Worm (Caenorhabditis elegans) whole organism, early embryonic: ENCODE data around the gene tig-2.
"Not testable (repeated sequence)": the region's sequence is repeated elsewhere in the genome, so short reads cannot be mapped to it uniquely, and the experiment has no call there.

ENCODE experiments used
- B0310.2 ChIP-seq: sonication (generic microtip); optimal IDR thresholded peaks from 2 replicates; lab custom pipeline; 2016; ENCODE audit warnings: mild to moderate bottlenecking, missing genetic modification characterization, missing compliant biosample characterization
- F13C5.2 ChIP-seq: sonication (generic microtip); optimal IDR thresholded peaks from 2 replicates; lab custom pipeline; 2017; ENCODE audit warnings: mild to moderate bottlenecking, missing genetic modification characterization, inconsistent platforms, missing compliant biosample characterization
- aly-1 ChIP-seq: sonication (generic microtip); optimal IDR thresholded peaks from 2 replicates; lab custom pipeline; 2016; ENCODE audit warnings: missing genetic modification characterization, missing compliant biosample characterization
- ama-1 ChIP-seq: fragments of 150-350 bp; optimal IDR thresholded peaks from 2 replicates; lab custom pipeline; 2014
- ceh-13 ChIP-seq: fragments of 200-800 bp; sonication (Bioruptor generic); optimal IDR thresholded peaks from 2 replicates; lab custom pipeline; 2018; ENCODE audit warnings: mild to moderate bottlenecking, missing genetic modification characterization, missing compliant biosample characterization
- ceh-36 ChIP-seq: sonication (generic microtip); optimal IDR thresholded peaks from 2 replicates; lab custom pipeline; 2016; ENCODE audit warnings: missing genetic modification characterization, inconsistent platforms, missing compliant biosample characterization
- ets-7 ChIP-seq: sonication (generic microtip); optimal IDR thresholded peaks from 2 replicates; lab custom pipeline; 2016; ENCODE audit warnings: missing genotype, missing genetic modification characterization, missing compliant biosample characterization
- flt-1 ChIP-seq: fragments of 200-800 bp; sonication (Bioruptor generic); IDR thresholded peaks from 2 replicates; pipeline ENCODE4 v1.3.6; 2022; ENCODE audit warnings: missing genetic modification characterization, missing compliant biosample characterization
- hmbx-1 ChIP-seq: sonication (generic microtip); optimal IDR thresholded peaks from 2 replicates; lab custom pipeline; 2016; ENCODE audit warnings: mild to moderate bottlenecking, missing genetic modification characterization, missing compliant biosample characterization
- hmg-4 ChIP-seq: fragments of 200-800 bp; sonication (Bioruptor generic); optimal IDR thresholded peaks from 2 replicates; lab custom pipeline; 2018; ENCODE audit warnings: mild to moderate bottlenecking, missing genetic modification characterization, missing compliant biosample characterization
- hnd-1 ChIP-seq: sonication (generic microtip); optimal IDR thresholded peaks from 2 replicates; lab custom pipeline; 2016; ENCODE audit warnings: missing genetic modification characterization, missing compliant biosample characterization
- pes-1 ChIP-seq: fragments of 200-800 bp; sonication (Bioruptor generic); IDR thresholded peaks from 2 replicates; pipeline ENCODE4 v1.3.6; 2022; ENCODE audit warnings: missing genetic modification reagents, missing genetic modification characterization, missing compliant biosample characterization
- scrt-1 ChIP-seq: fragments of 200-800 bp; sonication (Bioruptor generic); IDR thresholded peaks from 2 replicates; pipeline ENCODE4 v1.3.6; 2022; ENCODE audit warnings: missing genetic modification characterization, missing compliant biosample characterization
- sea-1 ChIP-seq: fragments of 200-800 bp; sonication (Bioruptor generic); conservative IDR thresholded peaks from 2 replicates; pipeline ENCODE4 v1.3.6; 2022; ENCODE audit warnings: missing genetic modification characterization, missing compliant biosample characterization
- tbx-11 ChIP-seq: fragments of 200-800 bp; sonication (Bioruptor generic); IDR thresholded peaks from 2 replicates; pipeline ENCODE4 v1.3.6; 2022; ENCODE audit warnings: missing genetic modification characterization, missing compliant biosample characterization
- tbx-37 ChIP-seq: fragments of 200-800 bp; sonication (Bioruptor generic); conservative IDR thresholded peaks from 2 replicates; pipeline ENCODE4 v1.3.6; 2022; ENCODE audit warnings: missing genetic modification reagents, missing genetic modification characterization, missing compliant biosample characterization
- tra-4 ChIP-seq: sonication (generic microtip); optimal IDR thresholded peaks from 2 replicates; lab custom pipeline; 2017; ENCODE audit warnings: missing genetic modification characterization, missing compliant biosample characterization

tig-2 gene

ce11 chrV:4730075-4730474, at the start of gene tig-2:
Gene tig-2, minus strand, starts transcription at chrV:4730161.
- no peak for TF ChIP-seq pes-1
- no peak for TF ChIP-seq flt-1 (GFP tag; lab: Robert Waterston, UW)
- no peak for TF ChIP-seq sea-1
- TF ChIP-seq ceh-36 (tag; lab: Kevin White, UChicago): no peak
- TF ChIP-seq hnd-1 (tag; lab: Kevin White, UChicago): no peak
- TF ChIP-seq aly-1: no peak
- TF ChIP-seq ceh-13 (GFP tag; lab: Kevin White, UChicago): no peak
- TF ChIP-seq hmg-4 (GFP tag; lab: Kevin White, UChicago): no peak
- TF ChIP-seq hmbx-1 (tag; lab: Kevin White, UChicago): no peak

ce11 chrV:4777388-4777986, 47.5 kb upstream of the tig-2 start, which contains the start of gene C18G1.1:
Gene C18G1.1, plus strand, starts transcription at chrV:4777960.
- TF ChIP-seq ceh-36 (tag; lab: Kevin White, UChicago) (no peak), F13C5.2 (no peak), sea-1 (no peak), hmg-4 (GFP tag; lab: Kevin White, UChicago) (no peak), ama-1 (lab: Kevin White, UChicago) (no peak), B0310.2 (no peak), ets-7 (no peak), hmbx-1 (tag; lab: Kevin White, UChicago) (no peak), ceh-13 (GFP tag; lab: Kevin White, UChicago) (no peak), tbx-11 (no peak), aly-1 (no peak)

- TF ChIP-seq sea-1: no peak
- TF ChIP-seq B0310.2: no peak
- no peak for TF ChIP-seq ceh-13 (GFP tag; lab: Kevin White, UChicago)
- no peak for TF ChIP-seq F13C5.2
- no peak for TF ChIP-seq ceh-36 (tag; lab: Kevin White, UChicago)
- no peak for TF ChIP-seq pes-1
- no peak for TF ChIP-seq hmg-4 (GFP tag; lab: Kevin White, UChicago)
Observed at ce11 chrV:4775140-4775539, 45.2 kb upstream of the tig-2 start.

- TF ChIP-seq flt-1 (GFP tag; lab: Robert Waterston, UW) (no peak), sea-1 (no peak), hmg-4 (GFP tag; lab: Kevin White, UChicago) (no peak), hmbx-1 (tag; lab: Kevin White, UChicago) (no peak), tra-4 (no peak), ceh-13 (GFP tag; lab: Kevin White, UChicago) (no peak), ets-7 (no peak), aly-1 (no peak), tbx-11 (no peak), scrt-1 (no peak)
Observed at ce11 chrV:4770408-4770947, 40.5 kb upstream of the tig-2 start, which contains the start of gene elt-7. Gene elt-7, plus strand, starts transcription at chrV:4770670.

ce11 chrV:4769633-4770032, 39.7 kb upstream of the tig-2 start, which contains the start of gene C18G1.9:
Gene C18G1.9, minus strand, starts transcription at chrV:4769733.
- TF ChIP-seq ama-1 (lab: Kevin White, UChicago) (no peak), tbx-37 (no peak), tra-4 (no peak), hnd-1 (tag; lab: Kevin White, UChicago) (no peak), scrt-1 (no peak), flt-1 (GFP tag; lab: Robert Waterston, UW) (no peak), sea-1 (no peak), pes-1 (no peak), aly-1 (no peak), ceh-36 (tag; lab: Kevin White, UChicago) (no peak), B0310.2 (no peak), hmbx-1 (tag; lab: Kevin White, UChicago) (no peak), ets-7 (no peak), ceh-13 (GFP tag; lab: Kevin White, UChicago) (no peak), hmg-4 (GFP tag; lab: Kevin White, UChicago) (no peak), tbx-11 (no peak)

ce11 chrV:4766501-4766900, 36.5 kb upstream of the tig-2 start, which contains the start of gene C18G1.8:
Gene C18G1.8, minus strand, starts transcription at chrV:4766601.
- TF ChIP-seq tbx-37 (no peak), tbx-11 (no peak), hmbx-1 (tag; lab: Kevin White, UChicago) (no peak), ama-1 (lab: Kevin White, UChicago) (no peak), ceh-36 (tag; lab: Kevin White, UChicago) (no peak), ets-7 (no peak), tra-4 (no peak), pes-1 (no peak), scrt-1 (no peak), hnd-1 (tag; lab: Kevin White, UChicago) (no peak), sea-1 (no peak)

- not testable (repeated sequence) for TF ChIP-seq ama-1 (lab: Kevin White, UChicago); sea-1; hmbx-1 (tag; lab: Kevin White, UChicago)
Observed at ce11 chrV:4760674-4761073, 30.7 kb upstream of the tig-2 start, which contains the start of gene bgnt-1.4. Gene bgnt-1.4, plus strand, starts transcription at chrV:4760974.

- no peak for TF ChIP-seq F13C5.2
- TF ChIP-seq sea-1: no peak
- TF ChIP-seq ets-7: no peak
- no peak for TF ChIP-seq hnd-1 (tag; lab: Kevin White, UChicago)
- no peak for TF ChIP-seq ama-1 (lab: Kevin White, UChicago)
- no peak for TF ChIP-seq B0310.2
- no peak for TF ChIP-seq hmg-4 (GFP tag; lab: Kevin White, UChicago)
- TF ChIP-seq tbx-11: no peak
- TF ChIP-seq flt-1 (GFP tag; lab: Robert Waterston, UW): no peak
- no peak for TF ChIP-seq aly-1
- TF ChIP-seq pes-1: no peak
- no peak for TF ChIP-seq scrt-1
- no peak for TF ChIP-seq ceh-36 (tag; lab: Kevin White, UChicago)
- TF ChIP-seq hmbx-1 (tag; lab: Kevin White, UChicago): no peak
- no peak for TF ChIP-seq ceh-13 (GFP tag; lab: Kevin White, UChicago)
- TF ChIP-seq tbx-37: no peak
- TF ChIP-seq tra-4: no peak
Observed at ce11 chrV:4758540-4758939, 28.6 kb upstream of the tig-2 start.
